Fruit fly (Drosophila melanogaster) whole organism, wandering third instar larva: ENCODE measurements around the gene alpha-PheRS.

Experiments
- Abd-B ChIP-seq: fragments of >200 bp; optimal IDR thresholded peaks from 2 replicates; lab custom pipeline; 2017; ENCODE audit warnings: missing biosample characterization, missing genetic modification characterization
- CG32264 ChIP-seq: fragments of 200-800 bp; sonication (Bioruptor generic); optimal IDR thresholded peaks from 2 replicates; lab custom pipeline; 2016; ENCODE audit warnings: missing biosample characterization, missing genetic modification characterization
- CG9705 ChIP-seq: fragments of 200-800 bp; sonication (Bioruptor generic); optimal IDR thresholded peaks from 2 replicates; lab custom pipeline; 2018; ENCODE audit warnings: missing biosample characterization, mild to moderate bottlenecking, missing genetic modification characterization
- CrebA ChIP-seq: fragments of 200-800 bp; sonication (Bioruptor generic); optimal IDR thresholded peaks from 2 replicates; lab custom pipeline; 2016; ENCODE audit warnings: missing biosample characterization, mild to moderate bottlenecking, missing genetic modification characterization, borderline replicate concordance
- Dfd ChIP-seq: fragments of >200 bp; optimal IDR thresholded peaks from 2 replicates; lab custom pipeline; 2017; ENCODE audit warnings: missing biosample characterization, missing genetic modification characterization
- Dif ChIP-seq: fragments of 200-275, 200-300 bp; sonication (Bioruptor generic); optimal IDR thresholded peaks from 2 replicates; lab custom pipeline; 2018; ENCODE audit warnings: missing biosample characterization, missing genetic modification characterization; ENCODE audit not compliant: partially characterized antibody
- GATAd ChIP-seq: sonication (Bioruptor generic); optimal IDR thresholded peaks from 2 replicates; lab custom pipeline; 2016; ENCODE audit warnings: missing biosample characterization, missing genetic modification characterization
- HLH106 ChIP-seq: fragments of 200-800 bp; optimal IDR thresholded peaks from 3 replicates; lab custom pipeline; 2019; ENCODE audit warnings: missing biosample characterization, mild to moderate bottlenecking, missing genetic modification characterization, moderate library complexity
- Hnf4 ChIP-seq: fragments of 200-800 bp; sonication (Bioruptor generic); optimal IDR thresholded peaks from 2 replicates; lab custom pipeline; 2016; ENCODE audit warnings: missing biosample characterization, mild to moderate bottlenecking, missing genetic modification characterization
- Hr83 ChIP-seq: fragments of 200-300 bp; sonication (Bioruptor generic); optimal IDR thresholded peaks from 2 replicates; lab custom pipeline; 2016; ENCODE audit warnings: missing biosample characterization, mild to moderate bottlenecking, missing genetic modification characterization, moderate library complexity; ENCODE audit not compliant: poor library complexity, severe bottlenecking
- Myc ChIP-seq: fragments of >200 bp; optimal IDR thresholded peaks from 2 replicates; lab custom pipeline; 2017
- N ChIP-seq: fragments of >200 bp; optimal IDR thresholded peaks from 2 replicates; lab custom pipeline; 2018; ENCODE audit warnings: missing biosample characterization, missing external identifiers, missing genetic modification characterization
- Rel ChIP-seq, 2 experiments: fragments of 200-800 bp; sonication (Bioruptor generic) in 1 of 2; optimal IDR thresholded peaks; 2 replicates in 1 of 2; 3 replicates in 1 of 2; lab custom pipeline; 2016 to 2019; ENCODE audit warnings: mild to moderate bottlenecking in 2 of 2, missing biosample characterization in 2 of 2, missing genetic modification characterization in 2 of 2, moderate library complexity in 1 of 2
- Sp1 ChIP-seq: fragments of 200-800 bp; sonication (Bioruptor generic); optimal IDR thresholded peaks from 3 replicates; lab custom pipeline; 2019; ENCODE audit warnings: missing biosample characterization, mild to moderate bottlenecking, missing genetic modification characterization, moderate library complexity
- Vsx2 ChIP-seq: fragments of 200-300, 225-300 bp; sonication (Bioruptor generic); optimal IDR thresholded peaks from 2 replicates; lab custom pipeline; 2018; ENCODE audit warnings: missing biosample characterization, missing genetic modification characterization; ENCODE audit not compliant: partially characterized antibody
- dl ChIP-seq, 2 experiments: fragments of 175-275, 200-275 bp in 1 of 2; fragments of 200-275 bp in 1 of 2; sonication (Bioruptor generic); optimal IDR thresholded peaks; lab custom pipeline; 2018; ENCODE audit warnings: mild to moderate bottlenecking in 2 of 2, missing biosample characterization in 2 of 2, missing genetic modification characterization in 2 of 2, moderate library complexity in 2 of 2; ENCODE audit not compliant: partially characterized antibody in 2 of 2, insufficient read depth in 1 of 2
- dmrt93B ChIP-seq: fragments of 200-800 bp; sonication (Bioruptor generic); optimal IDR thresholded peaks from 2 replicates; lab custom pipeline; 2018; ENCODE audit warnings: missing biosample characterization, mild to moderate bottlenecking, missing genetic modification characterization
- dsf ChIP-seq: sonication (Bioruptor generic); optimal IDR thresholded peaks from 2 replicates; lab custom pipeline; 2016; ENCODE audit warnings: missing biosample characterization, missing genetic modification characterization, borderline replicate concordance
- ey ChIP-seq: fragments of 200-800 bp; sonication (Bioruptor generic); optimal IDR thresholded peaks from 2 replicates; lab custom pipeline; 2016; ENCODE audit warnings: missing biosample characterization, missing genetic modification characterization
- foxo ChIP-seq, 2 experiments: fragments of 200-800 bp; sonication (Bioruptor generic); optimal IDR thresholded peaks; 2 replicates in 1 of 2; 3 replicates in 1 of 2; lab custom pipeline; 2016 to 2017; ENCODE audit warnings: missing biosample characterization in 2 of 2, missing genetic modification characterization in 2 of 2
- h ChIP-seq: fragments of 200-800 bp; sonication (Bioruptor generic); optimal IDR thresholded peaks from 3 replicates; lab custom pipeline; 2016; ENCODE audit warnings: missing biosample characterization, mild to moderate bottlenecking, missing genetic modification characterization
- jim ChIP-seq: fragments of 175-275, 200-325 bp; sonication (Bioruptor generic); optimal IDR thresholded peaks from 2 replicates; lab custom pipeline; 2016; ENCODE audit warnings: missing biosample characterization, mild to moderate bottlenecking, missing genetic modification characterization
- lola ChIP-seq: fragments of >200 bp; optimal IDR thresholded peaks from 2 replicates; lab custom pipeline; 2017; ENCODE audit warnings: missing biosample characterization, missing genetic modification characterization
- psq ChIP-seq: fragments of 200-800 bp; sonication (Bioruptor generic); optimal IDR thresholded peaks from 3 replicates; lab custom pipeline; 2017; ENCODE audit warnings: missing biosample characterization, mild to moderate bottlenecking, missing genetic modification characterization, moderate library complexity
- rgr ChIP-seq: fragments of 200-800 bp; sonication (Bioruptor generic); optimal IDR thresholded peaks from 3 replicates; lab custom pipeline; 2016; ENCODE audit warnings: missing biosample characterization, mild to moderate bottlenecking, missing genetic modification characterization
- sage ChIP-seq: fragments of 200-800 bp; sonication (Bioruptor generic); optimal IDR thresholded peaks from 2 replicates; lab custom pipeline; 2016; ENCODE audit warnings: missing biosample characterization, mild to moderate bottlenecking, missing genetic modification characterization
- sv ChIP-seq: fragments of 200-800 bp; sonication (Bioruptor generic); optimal IDR thresholded peaks from 3 replicates; lab custom pipeline; 2016; ENCODE audit warnings: missing biosample characterization, missing genetic modification characterization
- tai ChIP-seq: sonication (Bioruptor generic); optimal IDR thresholded peaks from 2 replicates; lab custom pipeline; 2016; ENCODE audit warnings: missing biosample characterization, missing genetic modification characterization
- woc ChIP-seq: sonication (Bioruptor generic); optimal IDR thresholded peaks from 2 replicates; lab custom pipeline; 2016; ENCODE audit warnings: missing biosample characterization, mild to moderate bottlenecking, missing genetic modification characterization

The alpha-PheRS gene

DNA sequence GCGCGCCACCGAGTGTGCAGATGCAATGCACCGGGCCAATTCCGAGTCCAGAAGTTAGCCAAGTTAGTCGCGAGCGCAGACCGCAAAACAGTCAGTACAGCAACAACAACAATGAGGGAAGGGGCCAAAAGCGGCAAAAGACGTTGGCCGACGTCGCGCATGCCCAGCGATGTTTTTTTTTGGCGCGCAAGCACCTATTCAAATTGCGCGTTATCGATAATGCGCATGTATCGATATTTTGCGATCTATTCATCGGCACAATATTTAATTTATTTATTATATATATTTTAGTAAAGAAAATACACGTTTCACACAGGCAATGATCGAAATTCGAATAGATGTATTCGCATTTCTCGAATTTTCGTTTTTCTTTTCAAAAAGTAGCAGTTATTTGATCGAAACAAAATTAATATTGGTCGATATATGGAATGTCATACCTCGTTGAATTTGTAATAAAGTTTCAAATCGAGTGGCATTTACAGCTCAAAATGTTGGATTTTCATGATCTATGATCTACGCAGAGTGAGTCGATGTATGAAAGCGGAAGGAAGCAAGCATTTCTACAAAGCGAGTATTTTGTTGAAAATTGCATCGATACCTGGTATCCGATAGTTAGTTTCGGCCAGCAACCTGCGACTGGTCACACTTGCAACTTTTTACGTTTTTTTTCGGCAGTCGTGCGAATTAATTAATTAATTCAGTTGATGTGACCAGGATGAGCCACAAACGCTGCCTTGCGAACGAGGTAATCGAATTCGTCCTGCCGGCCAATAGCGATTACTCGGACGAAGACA lies 16.0 kb downstream of the alpha-PheRS start, which contains the start of gene CG2116:
Gene CG2116 (plus strand): TSS at position 609 of the 794 bp plus-strand sequence.
- TF ChIP-seq Sp1: peak; percentile 13
- TF ChIP-seq HLH106: peak; percentile 1
- no peak for TF ChIP-seq Dfd (GFP tag; lab: Kevin White, UChicago)
- TF ChIP-seq h (GFP tag; lab: Kevin White, UChicago): peak; percentile 3
- no peak for TF ChIP-seq dsf (GFP tag; lab: Kevin White, UChicago)
- TF ChIP-seq dmrt93B (GFP tag; lab: Kevin White, UChicago): no peak
- peak; percentile 1 for TF ChIP-seq Myc (lab: Kevin White, UChicago)
- no peak for TF ChIP-seq CrebA (GFP tag; lab: Kevin White, UChicago)

DNA sequence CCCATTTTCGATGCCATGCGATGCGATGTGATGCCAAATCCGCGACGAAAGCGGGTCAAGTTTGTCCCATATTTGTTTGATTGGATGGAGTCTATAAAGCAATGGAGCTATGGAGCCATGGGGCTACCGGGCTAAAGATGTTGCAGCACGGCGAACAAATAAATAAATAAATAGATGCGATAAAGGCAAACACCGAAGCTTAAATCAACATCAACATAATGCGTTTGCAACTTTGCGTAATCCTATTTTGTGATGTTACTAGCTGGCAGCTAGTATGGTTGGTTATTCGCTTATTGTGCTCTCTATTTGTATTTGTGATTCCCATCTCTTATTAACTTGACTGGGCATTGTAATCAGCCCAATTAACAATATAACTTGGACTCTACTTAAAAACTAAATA lies 17.3 kb downstream of the alpha-PheRS start:
- TF ChIP-seq Vsx2 (GFP tag; lab: Kevin White, UChicago) (no peak), CrebA (GFP tag; lab: Kevin White, UChicago) (no peak), Sp1 (no peak), foxo (GFP tag; optimal IDR thresholded peaks at IDR 0.05; lab: Kevin White, UChicago) (no peak), Rel (GFP tag; optimal IDR thresholded peaks at IDR 0.05; lab: Kevin White, UChicago) (no peak), Rel (tag; optimal IDR thresholded peaks at IDR 0.05; lab: Kevin White, UChicago) (no peak), Myc (lab: Kevin White, UChicago) (no peak), h (GFP tag; lab: Kevin White, UChicago) (no peak), dsf (GFP tag; lab: Kevin White, UChicago) (no peak), lola (GFP tag; lab: Kevin White, UChicago) (no peak), Hr83 (GFP tag; lab: Kevin White, UChicago) (no peak), Dif (GFP tag; lab: Kevin White, UChicago) (no peak)

- TF ChIP-seq psq (no peak), sage (GFP tag; lab: Kevin White, UChicago) (no peak), Hr83 (GFP tag; lab: Kevin White, UChicago) (no peak), sv (GFP tag; lab: Kevin White, UChicago) (peak; percentile 9), Hnf4 (GFP tag; lab: Kevin White, UChicago) (no peak), Vsx2 (GFP tag; lab: Kevin White, UChicago) (no peak), CG32264 (GFP tag; lab: Kevin White, UChicago) (no peak), CG9705 (no peak)
These were observed 19.3 kb downstream of the alpha-PheRS start for dm6 chrX:8126149-8126548.

- TF ChIP-seq sv (GFP tag; lab: Kevin White, UChicago) (no peak), woc (no peak), CG9705 (no peak), Myc (lab: Kevin White, UChicago) (no peak), rgr (no peak), Dfd (GFP tag; lab: Kevin White, UChicago) (no peak), N (GFP tag; lab: Kevin White, UChicago) (no peak), tai (GFP tag; lab: Kevin White, UChicago) (no peak), lola (GFP tag; lab: Kevin White, UChicago) (no peak), dl (GFP tag; optimal IDR thresholded peaks at IDR 0.05; lab: Kevin White, UChicago; ENCODE audit: insufficient read depth in 1 of 2, partially characterized antibody in 2 of 2) (no peak), Abd-B (GFP tag; lab: Kevin White, UChicago) (no peak), GATAd (GFP tag; lab: Kevin White, UChicago) (no peak), jim (no peak), HLH106 (no peak), ey (no peak)
- TF ChIP-seq, all 38 proteins: peak for 0
These were observed 20.2 kb downstream of the alpha-PheRS start for dm6 chrX:8125224-8125649.
